Fruit fly (Drosophila melanogaster) whole organism, embryonic: ENCODE measurements around the gene CG8319.

Experiments
- BEAF-32 ChIP-seq: fragments of 200-800 bp; sonication (Bioruptor generic); optimal IDR thresholded peaks from 3 replicates; lab custom pipeline; 2017; ENCODE audit warnings: missing biosample characterization, missing genetic modification characterization, mild to moderate bottlenecking, moderate library complexity, missing genetic modification reagents
- Bteb2 ChIP-seq: fragments of 200-800 bp; sonication (Bioruptor generic); optimal IDR thresholded peaks from 2 replicates; lab custom pipeline; 2016; ENCODE audit warnings: missing biosample characterization, missing genetic modification characterization
- CG10431 ChIP-seq: fragments of 200-800 bp; sonication (Bioruptor generic); optimal IDR thresholded peaks from 3 replicates; lab custom pipeline; 2018; ENCODE audit warnings: missing biosample characterization, mild to moderate bottlenecking, missing genetic modification characterization
- CG11093 ChIP-seq: fragments of 200-800 bp; sonication (Bioruptor generic); IDR thresholded peaks from 3 replicates; pipeline ENCODE4 v1.3.6; 2022; ENCODE audit warnings: missing biosample characterization, missing genetic modification characterization
- CG11398 ChIP-seq: fragments of 200-800 bp; sonication (Bioruptor generic); optimal IDR thresholded peaks from 2 replicates; lab custom pipeline; 2016; ENCODE audit warnings: missing biosample characterization, missing genetic modification characterization
- CG1233 ChIP-seq: fragments of 200-800 bp; sonication (Bioruptor generic); optimal IDR thresholded peaks from 4 replicates; lab custom pipeline; 2018; ENCODE audit warnings: missing biosample characterization, mild to moderate bottlenecking, missing genetic modification characterization
- CG13123 ChIP-seq: fragments of 200-800 bp; sonication (Bioruptor generic); optimal IDR thresholded peaks from 2 replicates; lab custom pipeline; 2016; ENCODE audit warnings: missing biosample characterization, missing genetic modification characterization
- CG14667 ChIP-seq: fragments of 200-800 bp; sonication (Bioruptor generic); IDR thresholded peaks from 2 replicates; pipeline ENCODE4 v1.3.6; 2022; ENCODE audit warnings: missing biosample characterization, missing genetic modification characterization
- CG17328 ChIP-seq: fragments of 200-800 bp; sonication (Bioruptor generic); IDR thresholded peaks from 2 replicates; pipeline ENCODE4 v1.3.6; 2022; ENCODE audit warnings: missing biosample characterization, missing genetic modification characterization
- CG17912 ChIP-seq: fragments of 200-800 bp; sonication (Bioruptor generic); optimal IDR thresholded peaks from 2 replicates; lab custom pipeline; 2018; ENCODE audit warnings: missing biosample characterization, mild to moderate bottlenecking, missing genetic modification characterization
- CG4404 ChIP-seq: fragments of 200-800 bp; sonication (Bioruptor generic); IDR thresholded peaks from 2 replicates; pipeline ENCODE4 v1.3.6; 2022; ENCODE audit warnings: missing biosample characterization, missing genetic modification characterization
- CG4424 ChIP-seq: fragments of 200-800 bp; sonication (Bioruptor generic); optimal IDR thresholded peaks from 3 replicates; lab custom pipeline; 2016; ENCODE audit warnings: missing biosample characterization, missing genetic modification characterization
- CG6813 ChIP-seq: fragments of 200-800 bp; sonication (Bioruptor generic); optimal IDR thresholded peaks from 2 replicates; lab custom pipeline; 2017; ENCODE audit warnings: missing biosample characterization, missing genetic modification characterization, mild to moderate bottlenecking, moderate library complexity, missing genetic modification reagents
- CG7745 ChIP-seq: fragments of 200-800 bp; sonication (Bioruptor generic); optimal IDR thresholded peaks from 2 replicates; lab custom pipeline; 2018; ENCODE audit warnings: missing biosample characterization, mild to moderate bottlenecking, missing genetic modification characterization, moderate library complexity
- CG8281 ChIP-seq: fragments of 200-800 bp; sonication (Bioruptor generic); optimal IDR thresholded peaks from 2 replicates; lab custom pipeline; 2018; ENCODE audit warnings: missing biosample characterization, mild to moderate bottlenecking, missing genetic modification characterization, moderate library complexity
- CG8765 ChIP-seq: fragments of 200-800 bp; sonication (Bioruptor generic); IDR thresholded peaks from 2 replicates; pipeline ENCODE4 v1.3.6; 2022; ENCODE audit warnings: missing biosample characterization, missing genetic modification characterization
- CTCF ChIP-seq: fragments of 200-800 bp; sonication (Bioruptor generic); optimal IDR thresholded peaks from 2 replicates; lab custom pipeline; 2017; ENCODE audit warnings: missing biosample characterization, mild to moderate bottlenecking, missing genetic modification characterization, moderate library complexity
- Chrac-16 ChIP-seq: fragments of 200-800 bp; sonication (Bioruptor generic); optimal IDR thresholded peaks from 3 replicates; lab custom pipeline; 2016; ENCODE audit warnings: missing biosample characterization, missing genetic modification characterization
- Fer2 ChIP-seq: fragments of 200-800 bp; sonication (Bioruptor generic); optimal IDR thresholded peaks from 2 replicates; lab custom pipeline; 2018; ENCODE audit warnings: missing biosample characterization, mild to moderate bottlenecking, missing genetic modification characterization, moderate library complexity
- HHEX ChIP-seq: fragments of 200-800 bp; sonication (Bioruptor generic); optimal IDR thresholded peaks from 3 replicates; lab custom pipeline; 2017; ENCODE audit warnings: missing biosample characterization, mild to moderate bottlenecking, missing genetic modification characterization, missing genetic modification reagents
- HmgZ ChIP-seq: fragments of 200-800 bp; sonication (Bioruptor generic); optimal IDR thresholded peaks from 2 replicates; lab custom pipeline; 2018; ENCODE audit warnings: missing biosample characterization, mild to moderate bottlenecking, missing genetic modification characterization
- Lim3 ChIP-seq: fragments of 200-800 bp; sonication (Bioruptor generic); IDR thresholded peaks from 2 replicates; pipeline ENCODE4 v1.3.6; 2022; ENCODE audit warnings: missing biosample characterization, missing genetic modification characterization
- Lpt ChIP-seq: fragments of >200 bp; optimal IDR thresholded peaks from 2 replicates; lab custom pipeline; 2018; ENCODE audit warnings: missing biosample characterization, missing genetic modification characterization
- Meics ChIP-seq: fragments of 200-800 bp; sonication (Bioruptor generic); optimal IDR thresholded peaks from 2 replicates; lab custom pipeline; 2017; ENCODE audit warnings: missing biosample characterization, mild to moderate bottlenecking, missing genetic modification characterization
- NK7.1 ChIP-seq: fragments of 200-800 bp; sonication (Bioruptor generic); optimal IDR thresholded peaks from 3 replicates; lab custom pipeline; 2016; ENCODE audit warnings: missing biosample characterization, missing genetic modification characterization
- Neu2 ChIP-seq: fragments of 200-800 bp; sonication (Bioruptor generic); optimal IDR thresholded peaks from 3 replicates; lab custom pipeline; 2016; ENCODE audit warnings: missing biosample characterization, missing genetic modification characterization, borderline replicate concordance
- Nf-YA ChIP-seq: fragments of 200-800 bp; sonication (Bioruptor generic); IDR thresholded peaks from 2 replicates; pipeline ENCODE4 v1.3.6; 2022; ENCODE audit warnings: missing biosample characterization, missing genetic modification characterization
- Optix ChIP-seq: fragments of 200-800 bp; sonication (Bioruptor generic); IDR thresholded peaks from 3 replicates; pipeline ENCODE4 v1.3.6; 2022; ENCODE audit warnings: missing biosample characterization, missing genetic modification characterization
- PHDP ChIP-seq: fragments of 200-800 bp; sonication (Bioruptor generic); optimal IDR thresholded peaks from 3 replicates; lab custom pipeline; 2018; ENCODE audit warnings: missing biosample characterization, mild to moderate bottlenecking, missing genetic modification characterization, moderate library complexity
- Poxn ChIP-seq: fragments of 200-800 bp; sonication (Bioruptor generic); IDR thresholded peaks from 2 replicates; pipeline ENCODE4 v1.3.6; 2022; ENCODE audit warnings: missing biosample characterization, missing genetic modification characterization
- Side ChIP-seq: fragments of 200-800 bp; sonication (Bioruptor generic); optimal IDR thresholded peaks from 2 replicates; lab custom pipeline; 2016; ENCODE audit warnings: missing biosample characterization, missing genetic modification characterization
- Sox102F ChIP-seq: fragments of 200-800 bp; sonication (Bioruptor generic); optimal IDR thresholded peaks from 2 replicates; lab custom pipeline; 2018; ENCODE audit warnings: missing biosample characterization, mild to moderate bottlenecking, missing genetic modification characterization, moderate library complexity
- Stat92E ChIP-seq, 3 experiments: fragments of >200 bp in 2 of 3; fragments of 200-800 bp in 1 of 3; sonication (Bioruptor generic) in 1 of 3; optimal IDR thresholded peaks; 2 replicates each; lab custom pipeline; 2017 to 2019; ENCODE audit warnings: missing biosample characterization in 3 of 3, missing genetic modification characterization in 3 of 3, mild to moderate bottlenecking in 1 of 3, moderate library complexity in 1 of 3
- Vsx1 ChIP-seq: fragments of 200-800 bp; sonication (Bioruptor generic); optimal IDR thresholded peaks from 2 replicates; lab custom pipeline; 2017; ENCODE audit warnings: missing biosample characterization, mild to moderate bottlenecking, missing genetic modification characterization, missing genetic modification reagents
- aop ChIP-seq: fragments of 200-800 bp; sonication (Bioruptor generic); IDR thresholded peaks from 2 replicates; pipeline ENCODE4 v1.3.6; 2022; ENCODE audit warnings: missing biosample characterization, missing genetic modification characterization
- danr ChIP-seq: fragments of 200-800 bp; sonication (Bioruptor generic); IDR thresholded peaks from 2 replicates; pipeline ENCODE4 v1.3.6; 2022; ENCODE audit warnings: missing biosample characterization, missing genetic modification characterization
- esg ChIP-seq: fragments of 200-800 bp; sonication (Bioruptor generic); conservative IDR thresholded peaks from 2 replicates; pipeline ENCODE4 v1.3.6; 2022; ENCODE audit warnings: missing biosample characterization, missing genetic modification characterization
- gcm ChIP-seq: fragments of 200-800 bp; sonication (Bioruptor generic); optimal IDR thresholded peaks from 2 replicates; lab custom pipeline; 2019; ENCODE audit warnings: missing biosample characterization, mild to moderate bottlenecking, missing genetic modification characterization, moderate library complexity
- hkb ChIP-seq, 2 experiments: fragments of 200-800 bp in 1 of 2; fragments of >200 bp in 1 of 2; sonication (Bioruptor generic) in 1 of 2; IDR thresholded peaks in 1 of 2; optimal IDR thresholded peaks in 1 of 2; 2 replicates each; pipeline versions ENCODE4 v1.3.6 to Lab custom; 2017 to 2022; ENCODE audit warnings: missing biosample characterization in 1 of 2, missing genetic modification characterization in 1 of 2
- insv ChIP-seq, 2 experiments: fragments of 200-800 bp; sonication (Bioruptor generic); optimal IDR thresholded peaks; 3 replicates each; lab custom pipeline; 2016 to 2018; ENCODE audit warnings: missing biosample characterization in 2 of 2, missing genetic modification characterization in 2 of 2
- klu ChIP-seq: fragments of 200-800 bp; sonication (Bioruptor generic); IDR thresholded peaks from 2 replicates; pipeline ENCODE4 v1.3.6; 2022; ENCODE audit warnings: missing biosample characterization, missing genetic modification characterization
- luna ChIP-seq: fragments of 200-800 bp; sonication (Bioruptor generic); optimal IDR thresholded peaks from 2 replicates; lab custom pipeline; 2016; ENCODE audit warnings: missing biosample characterization, missing genetic modification characterization
- ro ChIP-seq: fragments of 200-800 bp; sonication (Bioruptor generic); IDR thresholded peaks from 2 replicates; pipeline ENCODE4 v1.3.6; 2022; ENCODE audit warnings: missing biosample characterization, missing genetic modification characterization
- sd ChIP-seq: fragments of 200-800 bp; sonication (Bioruptor generic); optimal IDR thresholded peaks from 3 replicates; lab custom pipeline; 2018; ENCODE audit warnings: missing biosample characterization, mild to moderate bottlenecking, missing genetic modification characterization, moderate library complexity
- sens-2 ChIP-seq: fragments of 200-800 bp; sonication (Bioruptor generic); IDR thresholded peaks from 2 replicates; pipeline ENCODE4 v1.3.6; 2022; ENCODE audit warnings: missing biosample characterization, missing genetic modification characterization
- slbo ChIP-seq: fragments of 200-800 bp; sonication (Bioruptor generic); IDR thresholded peaks from 2 replicates; pipeline ENCODE4 v1.3.6; 2022; ENCODE audit warnings: missing biosample characterization, missing genetic modification characterization
- trh ChIP-seq: fragments of 200-800 bp; sonication (Bioruptor generic); optimal IDR thresholded peaks from 2 replicates; lab custom pipeline; 2016; ENCODE audit warnings: missing biosample characterization, missing genetic modification characterization
- unpg ChIP-seq: fragments of 200-800 bp; sonication (Bioruptor generic); optimal IDR thresholded peaks from 3 replicates; lab custom pipeline; 2018; ENCODE audit warnings: missing biosample characterization, mild to moderate bottlenecking, missing genetic modification characterization, moderate library complexity
- yki ChIP-seq: fragments of >200 bp; optimal IDR thresholded peaks from 3 replicates; lab custom pipeline; 2018

The CG8319 gene

DNA sequence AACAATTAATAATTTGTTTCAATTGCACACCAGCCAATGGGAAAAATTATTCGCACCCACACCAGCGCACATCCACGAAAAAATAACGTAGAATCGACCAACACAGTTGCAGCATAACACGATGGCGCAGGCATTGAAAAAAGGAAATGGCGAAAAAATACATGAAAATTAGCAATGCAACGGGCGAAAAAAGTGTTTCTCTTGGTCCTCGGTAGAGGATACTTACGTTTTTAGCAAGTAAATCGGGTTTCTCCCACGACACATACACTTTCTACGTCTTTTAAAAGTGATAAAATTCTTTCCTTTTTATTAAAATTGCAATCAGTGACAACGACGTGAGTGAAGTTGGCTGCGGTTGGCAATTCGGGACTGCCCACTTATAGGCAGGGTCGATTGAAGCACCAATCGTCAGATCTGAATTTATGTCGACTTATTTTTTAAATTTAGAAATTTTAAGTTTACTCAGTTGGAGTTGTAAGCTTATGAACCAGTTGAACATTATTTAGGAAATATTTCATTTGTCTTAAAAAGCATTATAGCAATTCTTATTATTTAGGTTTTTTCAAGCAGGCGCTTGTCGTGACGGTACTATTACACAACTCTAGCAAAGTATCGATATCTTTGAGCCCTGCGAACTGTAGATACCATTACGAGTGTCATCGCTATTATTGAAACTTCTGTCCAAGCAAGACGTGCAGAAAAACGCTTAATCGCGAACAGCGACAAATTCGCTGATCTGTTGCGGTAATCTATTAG is 49.6 kb upstream of the CG8319 start, which contains the start of the genes Kap-alpha3 and Son (continued):
- TF ChIP-seq hkb (optimal IDR thresholded peaks at IDR 0.05; lab: Kevin White, UChicago) (peak; percentile 25), hkb (GFP tag; IDR thresholded peaks at IDR 0.05; lab: Robert Waterston, UW) (peak; percentile 86), slbo (peak; percentile 93), insv (GFP tag; optimal IDR thresholded peaks at IDR 0.05; lab: Kevin White, UChicago) (peak in 1 of 2 experiments; percentile 85), Meics (peak; percentile 95), HHEX (GFP tag; lab: Kevin White, UChicago) (peak; percentile 94), CG8765 (GFP tag; lab: Robert Waterston, UW) (peak; percentile 73), Poxn (GFP tag; lab: Robert Waterston, UW) (peak; percentile 69), CG4424 (GFP tag; lab: Kevin White, UChicago) (peak; percentile 93), sens-2 (GFP tag; lab: Robert Waterston, UW) (peak; percentile 94), PHDP (peak; percentile 86), CG7745 (tag; lab: Kevin White, UChicago) (peak; percentile 42), klu (peak; percentile 93), Stat92E (GFP tag; optimal IDR thresholded peaks at IDR 0.05; lab: Kevin White, UChicago) (peak in 1 of 3 experiments; percentile 60), HmgZ (peak; percentile 95), CG4404 (GFP tag; lab: Robert Waterston, UW) (peak; percentile 89), NK7.1 (GFP tag; lab: Kevin White, UChicago) (peak; percentile 92), esg (peak; percentile 72), Side (peak; percentile 92), ro (GFP tag; lab: Robert Waterston, UW) (peak; percentile 47; the same call in 1 of the 2 replicates), BEAF-32 (GFP tag; lab: Kevin White, UChicago) (peak; percentile 96), Sox102F (peak; percentile 80), trh (GFP tag; lab: Kevin White, UChicago) (peak; percentile 88), CG11093 (GFP tag; lab: Robert Waterston, UW) (peak; percentile 79), CG11398 (GFP tag; lab: Kevin White, UChicago) (peak; percentile 87), Chrac-16 (peak; percentile 88), CG8281 (tag; lab: Kevin White, UChicago) (peak; percentile 80), unpg (peak; percentile 82), Nf-YA (peak; percentile 61; the same call in 1 of the 2 replicates), CG14667 (GFP tag; lab: Robert Waterston, UW) (peak; percentile 80), Neu2 (GFP tag; lab: Kevin White, UChicago) (peak; percentile 91), aop (GFP tag; lab: Robert Waterston, UW) (no peak), luna (peak; percentile 63), Bteb2 (GFP tag; lab: Kevin White, UChicago) (peak; percentile 91), sd (peak; percentile 77), Vsx1 (peak; percentile 86), Lpt (GFP tag; lab: Kevin White, UChicago) (no peak), CG17328 (peak; percentile 89), CTCF (GFP tag; lab: Kevin White, UChicago) (peak; percentile 63), gcm (GFP tag; lab: Kevin White, UChicago) (peak; percentile 86), CG17912 (GFP tag; lab: Kevin White, UChicago) (peak; percentile 98), Fer2 (tag; lab: Kevin White, UChicago) (peak; percentile 92), CG10431 (GFP tag; lab: Kevin White, UChicago) (peak; percentile 92), Optix (GFP tag; lab: Robert Waterston, UW) (peak; percentile 86), CG1233 (GFP tag; lab: Kevin White, UChicago) (peak; percentile 96), Lim3 (0 out of 2 replicates have a peak, but pooled peaks have one; percentile 11), CG13123 (GFP tag; lab: Kevin White, UChicago) (peak; percentile 100), CG6813 (GFP tag; lab: Kevin White, UChicago) (peak; percentile 85), danr (GFP tag; lab: Robert Waterston, UW) (peak; percentile 72), yki (lab: Kevin White, UChicago) (no peak)
